Fruit fly (Drosophila melanogaster): ENCODE results near the gene CG8112.

DNA sequence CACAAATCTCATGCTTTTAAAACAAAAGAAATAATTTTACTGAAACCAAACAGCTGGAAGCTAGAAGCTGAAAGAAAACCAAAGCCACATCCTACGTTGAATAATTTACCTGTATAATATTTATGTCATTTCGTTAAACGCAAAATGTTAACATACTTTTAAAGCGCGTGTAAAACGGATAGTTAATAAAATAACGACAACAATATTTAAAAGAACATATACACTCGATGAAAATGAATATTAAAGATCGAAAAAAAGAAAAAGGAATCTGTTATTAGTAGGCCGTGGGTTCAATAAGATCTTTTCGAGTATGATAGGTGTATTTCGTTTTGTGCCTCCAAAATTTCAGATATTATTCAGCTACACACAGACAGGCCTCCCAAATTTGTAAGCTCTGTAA, 8.3 kb downstream of the CG8112 start, which contains the start of gene CG8136:
- no peak for TF ChIP-seq Sin3A (optimal IDR thresholded peaks at IDR 0.05)
- TF ChIP-seq psq (optimal IDR thresholded peaks at IDR 0.05): no peak
- no peak for TF ChIP-seq Myc (optimal IDR thresholded peaks at IDR 0.05)
- TF ChIP-seq h (optimal IDR thresholded peaks at IDR 0.05): no peak
- TF ChIP-seq insv (optimal IDR thresholded peaks at IDR 0.05): no peak
- no peak for TF ChIP-seq ttk (optimal IDR thresholded peaks at IDR 0.05)

Data from Kc167 (cell line).